Worm (Caenorhabditis elegans) whole organism, late embryonic: Measurements from ENCODE around the gene dpf-1.

Experiments
- K02D7.2 ChIP-seq: sonication (generic microtip); optimal IDR thresholded peaks from 2 replicates; lab custom pipeline; 2017; ENCODE audit warnings: mild to moderate bottlenecking, missing genetic modification characterization, missing compliant biosample characterization
- fax-1 ChIP-seq: sonication (generic microtip); optimal IDR thresholded peaks from 2 replicates; lab custom pipeline; 2016; ENCODE audit warnings: missing genotype, missing genetic modification characterization, missing compliant biosample characterization
- fkh-10 ChIP-seq: fragments of 150-350 bp; optimal IDR thresholded peaks from 2 replicates; lab custom pipeline; 2014; ENCODE audit warnings: missing biosample characterization, missing genetic modification reagents, missing genetic modification characterization
- hlh-30 ChIP-seq: sonication (generic microtip); optimal IDR thresholded peaks from 2 replicates; lab custom pipeline; 2017; ENCODE audit warnings: antibody characterized with exemption, missing genetic modification characterization, missing compliant biosample characterization; ENCODE audit not compliant: insufficient read depth
- nhr-11 ChIP-seq: fragments of 150-350 bp; optimal IDR thresholded peaks from 2 replicates; lab custom pipeline; 2014; ENCODE audit warnings: missing biosample characterization, missing genetic modification characterization
- pha-4 ChIP-seq: fragments of 150-350 bp; optimal IDR thresholded peaks from 2 replicates; lab custom pipeline; 2018; ENCODE audit warnings: missing biosample characterization, missing genetic modification reagents, missing genetic modification characterization
- rnt-1 ChIP-seq: sonication (generic microtip); optimal IDR thresholded peaks from 2 replicates; lab custom pipeline; 2016; ENCODE audit warnings: missing genetic modification characterization, missing compliant biosample characterization
- sdc-2 ChIP-seq: sonication (generic microtip); optimal IDR thresholded peaks from 2 replicates; lab custom pipeline; 2016; ENCODE audit warnings: missing genotype, missing genetic modification characterization, missing compliant biosample characterization
- sox-4 ChIP-seq: sonication (generic microtip); optimal IDR thresholded peaks from 2 replicates; lab custom pipeline; 2017; ENCODE audit warnings: mild to moderate bottlenecking, missing genetic modification characterization, inconsistent platforms, missing compliant biosample characterization
- tbx-2 ChIP-seq: sonication (generic microtip); optimal IDR thresholded peaks from 2 replicates; lab custom pipeline; 2016; ENCODE audit warnings: missing genetic modification characterization, missing compliant biosample characterization
- unc-55 ChIP-seq: sonication (generic microtip); optimal IDR thresholded peaks from 2 replicates; lab custom pipeline; 2017; ENCODE audit warnings: missing biosample characterization, missing genetic modification reagents, missing genetic modification characterization
- unc-86 ChIP-seq: sonication (generic microtip); optimal IDR thresholded peaks from 2 replicates; lab custom pipeline; 2016; ENCODE audit warnings: missing genetic modification characterization, missing compliant biosample characterization

- TF ChIP-seq unc-55 (no peak), nhr-11 (no peak), pha-4 (tag; lab: Kevin White, UChicago) (no peak), tbx-2 (peak; percentile 63), fax-1 (no peak), K02D7.2 (tag; lab: Kevin White, UChicago) (no peak), sox-4 (tag; lab: Kevin White, UChicago) (no peak), rnt-1 (tag; lab: Kevin White, UChicago) (no peak), unc-86 (tag; lab: Kevin White, UChicago) (no peak), sdc-2 (tag; lab: Kevin White, UChicago) (no peak), fkh-10 (GFP tag; lab: Kevin White, UChicago) (no peak), hlh-30 (tag; lab: Kevin White, UChicago) (peak; percentile 58)
These were observed 26.6 kb downstream of the dpf-1 start for ce11 chrV:15497731-15498130.
